Fruit fly (Drosophila melanogaster) whole organism, embryonic: ENCODE measurements around the gene Bicra.

Source experiments
- Bgb ChIP-seq: fragments of 200-800 bp; sonication (Bioruptor generic); IDR thresholded peaks from 2 replicates; pipeline ENCODE4 v1.3.6; 2022; ENCODE audit warnings: missing biosample characterization, missing genetic modification characterization; ENCODE audit not compliant: partially characterized antibody
- CG10565 ChIP-seq: fragments of 200-800 bp; sonication (Bioruptor generic); optimal IDR thresholded peaks from 3 replicates; lab custom pipeline; 2016; ENCODE audit warnings: missing biosample characterization, mild to moderate bottlenecking, missing genetic modification characterization
- CG12071 ChIP-seq: fragments of 200-800 bp; sonication (Bioruptor generic); optimal IDR thresholded peaks from 3 replicates; lab custom pipeline; 2018; ENCODE audit warnings: missing biosample characterization, mild to moderate bottlenecking, missing genetic modification characterization
- CG12236 ChIP-seq: fragments of 200-800 bp; sonication (Bioruptor generic); optimal IDR thresholded peaks from 2 replicates; lab custom pipeline; 2016; ENCODE audit warnings: missing biosample characterization, missing genetic modification characterization
- CG12659 ChIP-seq: fragments of 200-800 bp; sonication (Bioruptor generic); optimal IDR thresholded peaks from 3 replicates; lab custom pipeline; 2017; ENCODE audit warnings: mild to moderate bottlenecking, missing biosample characterization, missing genetic modification reagents, missing genetic modification characterization
- CG13424 ChIP-seq: fragments of 200-800 bp; sonication (Bioruptor generic); optimal IDR thresholded peaks from 2 replicates; lab custom pipeline; 2019; ENCODE audit warnings: missing biosample characterization, mild to moderate bottlenecking, missing genetic modification characterization, moderate library complexity
- CG17186 ChIP-seq: fragments of 200-800 bp; sonication (Bioruptor generic); optimal IDR thresholded peaks from 3 replicates; lab custom pipeline; 2017; ENCODE audit warnings: missing biosample characterization, missing genetic modification reagents, missing genetic modification characterization
- CG17568 ChIP-seq: fragments of 200-800 bp; sonication (Bioruptor generic); optimal IDR thresholded peaks from 2 replicates; lab custom pipeline; 2018; ENCODE audit warnings: missing biosample characterization, mild to moderate bottlenecking, missing genetic modification characterization, moderate library complexity
- CG17612 ChIP-seq: fragments of 200-800 bp; sonication (Bioruptor generic); IDR thresholded peaks from 2 replicates; pipeline ENCODE4 v1.3.6; 2022; ENCODE audit warnings: missing biosample characterization, missing genetic modification characterization
- CG32772 ChIP-seq: fragments of 200-800 bp; sonication (Bioruptor generic); IDR thresholded peaks from 2 replicates; pipeline ENCODE4 v1.3.6; 2022; ENCODE audit warnings: missing biosample characterization, missing genetic modification characterization
- CG3407 ChIP-seq: fragments of 200-800 bp; sonication (Bioruptor generic); optimal IDR thresholded peaks from 2 replicates; lab custom pipeline; 2018; ENCODE audit warnings: missing biosample characterization, mild to moderate bottlenecking, missing genetic modification characterization
- CG34422 ChIP-seq: fragments of 200-800 bp; sonication (Bioruptor generic); IDR thresholded peaks from 3 replicates; pipeline ENCODE4 v1.3.6; 2022; ENCODE audit warnings: missing biosample characterization, missing genetic modification characterization
- CG5180 ChIP-seq: fragments of 200-800 bp; sonication (Bioruptor generic); optimal IDR thresholded peaks from 3 replicates; lab custom pipeline; 2017; ENCODE audit warnings: missing biosample characterization, missing genetic modification characterization, mild to moderate bottlenecking, moderate library complexity, missing genetic modification reagents
- CG8359 ChIP-seq: fragments of 200-800 bp; sonication (Bioruptor generic); optimal IDR thresholded peaks from 2 replicates; lab custom pipeline; 2017; ENCODE audit warnings: missing biosample characterization, mild to moderate bottlenecking, missing genetic modification characterization, borderline replicate concordance
- CG8388 ChIP-seq: fragments of 200-800 bp; sonication (Bioruptor generic); optimal IDR thresholded peaks from 2 replicates; lab custom pipeline; 2019; ENCODE audit warnings: missing biosample characterization, mild to moderate bottlenecking, missing genetic modification characterization, moderate library complexity
- CoRest ChIP-seq: fragments of 200-800 bp; sonication (Bioruptor generic); optimal IDR thresholded peaks from 3 replicates; lab custom pipeline; 2018; ENCODE audit warnings: missing biosample characterization, mild to moderate bottlenecking, missing genetic modification characterization, moderate library complexity
- Doc3 ChIP-seq: fragments of 200-800 bp; sonication (Bioruptor generic); IDR thresholded peaks from 3 replicates; pipeline ENCODE4 v1.3.6; 2022; ENCODE audit warnings: missing biosample characterization, missing genetic modification characterization; ENCODE audit not compliant: partially characterized antibody
- E2f1 ChIP-seq: fragments of 200-800 bp; sonication (Bioruptor generic); IDR thresholded peaks from 2 replicates; pipeline ENCODE4 v1.3.6; 2022; ENCODE audit warnings: missing biosample characterization, missing genetic modification characterization
- ERR ChIP-seq: fragments of 200-800 bp; sonication (Bioruptor generic); optimal IDR thresholded peaks from 2 replicates; lab custom pipeline; 2016; ENCODE audit warnings: missing biosample characterization, missing genetic modification characterization
- Ets65A ChIP-seq: fragments of 200-800 bp; sonication (Bioruptor generic); peaks from one replicate; lab custom pipeline; 2016; ENCODE audit warnings: missing biosample characterization, missing genetic modification characterization
- Gug ChIP-seq: fragments of 200-800 bp; sonication (Bioruptor generic); IDR thresholded peaks from 4 replicates; pipeline ENCODE4 v1.3.6; 2022; ENCODE audit warnings: missing biosample characterization, missing genetic modification characterization
- HmgZ ChIP-seq: fragments of 200-800 bp; sonication (Bioruptor generic); optimal IDR thresholded peaks from 2 replicates; lab custom pipeline; 2018; ENCODE audit warnings: missing biosample characterization, mild to moderate bottlenecking, missing genetic modification characterization
- Mes4 ChIP-seq: fragments of 200-800 bp; sonication (Bioruptor generic); optimal IDR thresholded peaks from 2 replicates; lab custom pipeline; 2016; ENCODE audit warnings: missing biosample characterization, missing genetic modification characterization
- Sin3A ChIP-seq: fragments of >200 bp; optimal IDR thresholded peaks from 2 replicates; lab custom pipeline; 2018
- Sox102F ChIP-seq: fragments of 200-800 bp; sonication (Bioruptor generic); optimal IDR thresholded peaks from 2 replicates; lab custom pipeline; 2018; ENCODE audit warnings: missing biosample characterization, mild to moderate bottlenecking, missing genetic modification characterization, moderate library complexity
- ab ChIP-seq: fragments of 200-800 bp; sonication (Bioruptor generic); optimal IDR thresholded peaks from 2 replicates; lab custom pipeline; 2016; ENCODE audit warnings: missing biosample characterization, missing genetic modification characterization
- bab2 ChIP-seq: fragments of 200-800 bp; sonication (Bioruptor generic); optimal IDR thresholded peaks from 2 replicates; lab custom pipeline; 2016; ENCODE audit warnings: missing biosample characterization, missing genetic modification characterization
- bigmax ChIP-seq: fragments of 200-800 bp; sonication (Bioruptor generic); optimal IDR thresholded peaks from 2 replicates; lab custom pipeline; 2018; ENCODE audit warnings: missing biosample characterization, mild to moderate bottlenecking, missing genetic modification characterization
- btn ChIP-seq: fragments of 200-800 bp; sonication (Bioruptor generic); optimal IDR thresholded peaks from 2 replicates; lab custom pipeline; 2016; ENCODE audit warnings: missing biosample characterization, missing genetic modification characterization
- ci ChIP-seq: fragments of 200-800 bp; sonication (Bioruptor generic); IDR thresholded peaks from 3 replicates; pipeline ENCODE4 v1.3.6; 2022; ENCODE audit warnings: missing biosample characterization, missing genetic modification characterization
- dysf ChIP-seq: fragments of 200-800 bp; sonication (Bioruptor generic); IDR thresholded peaks from 3 replicates; pipeline ENCODE4 v1.3.6; 2022; ENCODE audit warnings: missing biosample characterization, missing genetic modification characterization
- fd102C ChIP-seq: fragments of 200-800 bp; sonication (Bioruptor generic); optimal IDR thresholded peaks from 2 replicates; lab custom pipeline; 2018; ENCODE audit warnings: missing biosample characterization, mild to moderate bottlenecking, missing genetic modification characterization, moderate library complexity
- gcm ChIP-seq: fragments of 200-800 bp; sonication (Bioruptor generic); optimal IDR thresholded peaks from 2 replicates; lab custom pipeline; 2019; ENCODE audit warnings: missing biosample characterization, mild to moderate bottlenecking, missing genetic modification characterization, moderate library complexity
- gem ChIP-seq: fragments of 200-800 bp; sonication (Bioruptor generic); optimal IDR thresholded peaks from 2 replicates; lab custom pipeline; 2019; ENCODE audit warnings: missing biosample characterization, mild to moderate bottlenecking, missing genetic modification characterization, moderate library complexity
- gsb ChIP-seq: fragments of 200-800 bp; sonication (Bioruptor generic); IDR thresholded peaks from 2 replicates; pipeline ENCODE4 v1.3.6; 2022; ENCODE audit warnings: missing biosample characterization, missing genetic modification characterization
- gt ChIP-seq: fragments of 200-800 bp; sonication (Bioruptor generic); IDR thresholded peaks from 2 replicates; pipeline ENCODE4 v1.3.6; 2022; ENCODE audit warnings: missing biosample characterization, missing genetic modification characterization
- ham ChIP-seq: fragments of 200-800 bp; sonication (Bioruptor generic); IDR thresholded peaks from 2 replicates; pipeline ENCODE4 v1.3.6; 2022; ENCODE audit warnings: missing biosample characterization, missing genetic modification characterization
- jigr1 ChIP-seq: fragments of 200-800 bp; sonication (Bioruptor generic); IDR thresholded peaks from 3 replicates; pipeline ENCODE4 v1.3.6; 2022; ENCODE audit warnings: missing biosample characterization, missing genetic modification characterization
- jumu ChIP-seq: fragments of 200-800 bp; sonication (Bioruptor generic); optimal IDR thresholded peaks from 3 replicates; lab custom pipeline; 2016; ENCODE audit warnings: missing biosample characterization, missing genetic modification characterization
- kay ChIP-seq: fragments of 200-800 bp; sonication (Bioruptor generic); optimal IDR thresholded peaks from 2 replicates; lab custom pipeline; 2016; ENCODE audit warnings: missing biosample characterization, missing genetic modification characterization
- ken ChIP-seq: fragments of 200-800 bp; sonication (Bioruptor generic); IDR thresholded peaks from 3 replicates; pipeline ENCODE4 v1.3.6; 2022; ENCODE audit warnings: missing biosample characterization, missing genetic modification characterization
- klu ChIP-seq: fragments of 200-800 bp; sonication (Bioruptor generic); IDR thresholded peaks from 2 replicates; pipeline ENCODE4 v1.3.6; 2022; ENCODE audit warnings: missing biosample characterization, missing genetic modification characterization
- lab ChIP-seq: fragments of 200-800 bp; sonication (Bioruptor generic); optimal IDR thresholded peaks from 3 replicates; lab custom pipeline; 2017; ENCODE audit warnings: missing biosample characterization, missing genetic modification characterization, mild to moderate bottlenecking, moderate library complexity, missing genetic modification reagents
- lmd ChIP-seq: fragments of 200-800 bp; sonication (Bioruptor generic); IDR thresholded peaks from 2 replicates; pipeline ENCODE4 v1.3.6; 2022; ENCODE audit warnings: missing biosample characterization, missing genetic modification characterization
- nom ChIP-seq: fragments of 200-800 bp; sonication (Bioruptor generic); optimal IDR thresholded peaks from 2 replicates; lab custom pipeline; 2017; ENCODE audit warnings: missing biosample characterization, missing genetic modification characterization, mild to moderate bottlenecking, moderate library complexity, missing genetic modification reagents
- pum ChIP-seq: fragments of 200-800 bp; sonication (Bioruptor generic); optimal IDR thresholded peaks from 2 replicates; lab custom pipeline; 2016; ENCODE audit warnings: missing biosample characterization, missing genetic modification characterization
- repo ChIP-seq: fragments of 200-800 bp; sonication (Bioruptor generic); optimal IDR thresholded peaks from 2 replicates; lab custom pipeline; 2016; ENCODE audit warnings: missing biosample characterization, missing genetic modification characterization
- row ChIP-seq: fragments of 200-800 bp; sonication (Bioruptor generic); IDR thresholded peaks from 3 replicates; pipeline ENCODE4 v1.3.6; 2022; ENCODE audit warnings: missing biosample characterization, missing genetic modification characterization
- sens ChIP-seq: fragments of 200-800 bp; sonication (Bioruptor generic); peaks from one replicate; lab custom pipeline; 2016; ENCODE audit warnings: missing biosample characterization, missing genetic modification characterization
- sima ChIP-seq: fragments of 200-800 bp; sonication (Bioruptor generic); optimal IDR thresholded peaks from 2 replicates; lab custom pipeline; 2016; ENCODE audit warnings: missing biosample characterization, missing genetic modification characterization
- vvl ChIP-seq: fragments of 200-800 bp; sonication (Bioruptor generic); IDR thresholded peaks from 2 replicates; pipeline ENCODE4 v1.3.6; 2022; ENCODE audit warnings: missing biosample characterization, missing genetic modification characterization

Bicra gene

DNA sequence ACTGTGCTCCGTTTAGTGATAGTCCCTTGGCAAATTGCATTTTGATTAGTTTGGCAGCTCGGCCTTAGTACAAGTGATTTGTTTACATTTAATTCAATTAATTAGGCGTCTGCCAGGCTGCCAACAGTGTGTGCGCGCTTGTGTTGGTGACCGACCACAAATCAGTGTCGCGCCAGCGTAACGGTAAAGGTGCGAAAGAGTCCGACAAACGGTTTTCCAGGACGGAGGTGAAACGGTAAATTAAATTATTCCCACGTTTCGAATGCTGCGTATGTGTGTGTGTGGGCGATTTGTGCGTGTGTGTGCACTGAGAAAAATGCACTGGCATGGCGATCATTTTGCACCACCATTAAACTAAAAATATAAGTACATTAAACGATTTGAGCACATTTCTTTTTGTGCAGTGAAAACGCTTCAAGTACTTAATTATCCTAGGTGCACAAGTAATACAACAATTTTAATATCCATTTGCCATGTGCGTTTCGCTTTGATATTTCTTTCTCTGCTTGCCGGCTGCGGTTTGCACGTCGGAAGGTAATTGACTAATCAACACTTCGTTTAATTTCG lies 76.2 kb downstream of the Bicra start (continued):
- TF ChIP-seq HmgZ (tag; lab: Kevin White, UChicago), result no peak
- TF ChIP-seq bigmax (GFP tag; lab: Kevin White, UChicago), result no peak
- TF ChIP-seq kay, result no peak
- no peak for TF ChIP-seq gcm
- TF ChIP-seq CG12236 (GFP tag; lab: Kevin White, UChicago), result no peak
- TF ChIP-seq sens (GFP tag; lab: Kevin White, UChicago), result peak; percentile 76
- no peak for TF ChIP-seq Doc3 (GFP tag; lab: Robert Waterston, UW)
- TF ChIP-seq repo, result no peak
- peak; percentile 29; the same call in 1 of the 3 replicates for TF ChIP-seq dysf
- no peak for TF ChIP-seq CG17612 (GFP tag; lab: Robert Waterston, UW)
- peak; percentile 18; the same call in 1 of the 2 replicates for TF ChIP-seq vvl (GFP tag; lab: Robert Waterston, UW)
- 0 out of 3 replicates have a peak, but pooled peaks have one; percentile 9 for TF ChIP-seq ci (GFP tag; lab: Robert Waterston, UW)
- no peak for TF ChIP-seq nom (GFP tag; lab: Kevin White, UChicago)
- 0 out of 2 replicates have a peak, but pooled peaks have one; percentile 23 for TF ChIP-seq CG32772 (GFP tag; lab: Robert Waterston, UW)
- no peak for TF ChIP-seq Mes4 (GFP tag; lab: Kevin White, UChicago)
- no peak for TF ChIP-seq ken (GFP tag; lab: Robert Waterston, UW)
- no peak for TF ChIP-seq CG17186 (GFP tag; lab: Kevin White, UChicago)
- no peak for TF ChIP-seq CG12071
- TF ChIP-seq gem (tag; lab: Kevin White, UChicago), result no peak
- no peak for TF ChIP-seq gsb
- TF ChIP-seq fd102C (GFP tag; lab: Kevin White, UChicago), result no peak
- TF ChIP-seq CoRest (tag; lab: Kevin White, UChicago), result peak; percentile 3
- TF ChIP-seq gt (GFP tag; lab: Robert Waterston, UW), result no peak
- TF ChIP-seq lmd, result peak; percentile 38; the same call in 1 of the 2 replicates
- TF ChIP-seq ab, result no peak
- peak; percentile 60 for TF ChIP-seq row
- TF ChIP-seq CG3407, result no peak
- TF ChIP-seq Sox102F (GFP tag; lab: Kevin White, UChicago), result peak; percentile 17
- 0 out of 2 replicates have a peak, but pooled peaks have one; percentile 2 for TF ChIP-seq Bgb (GFP tag; lab: Robert Waterston, UW)
- TF ChIP-seq btn (GFP tag; lab: Kevin White, UChicago), result no peak
- TF ChIP-seq Sin3A (lab: Kevin White, UChicago), result no peak
- TF ChIP-seq E2f1 (GFP tag; lab: Robert Waterston, UW), result no peak
- TF ChIP-seq Gug (GFP tag; lab: Robert Waterston, UW), result peak; percentile 36; the same call in 1 of the 4 replicates
- no peak for TF ChIP-seq jigr1 (GFP tag; lab: Robert Waterston, UW)
- TF ChIP-seq CG10565 (GFP tag; lab: Kevin White, UChicago), result no peak
- no peak for TF ChIP-seq sima
- TF ChIP-seq CG17568 (GFP tag; lab: Kevin White, UChicago), result no peak
- no peak for TF ChIP-seq CG8388
- TF ChIP-seq CG5180 (GFP tag; lab: Kevin White, UChicago), result no peak
- TF ChIP-seq lab (GFP tag; lab: Kevin White, UChicago), result peak; percentile 4
- TF ChIP-seq Ets65A (GFP tag; lab: Kevin White, UChicago), result peak; percentile 90
- TF ChIP-seq klu (GFP tag; lab: Robert Waterston, UW), result no peak
- TF ChIP-seq CG13424 (tag; lab: Kevin White, UChicago), result peak; percentile 23
- TF ChIP-seq CG12659 (GFP tag; lab: Kevin White, UChicago), result peak; percentile 5
- TF ChIP-seq bab2 (GFP tag; lab: Kevin White, UChicago), result peak; percentile 20
- no peak for TF ChIP-seq CG34422
- no peak for TF ChIP-seq ERR (GFP tag; lab: Kevin White, UChicago)
- TF ChIP-seq CG8359, result no peak
- TF ChIP-seq pum (GFP tag; lab: Kevin White, UChicago), result no peak
- no peak for TF ChIP-seq jumu
- no peak for TF ChIP-seq ham (GFP tag; lab: Robert Waterston, UW)
